Worm (Caenorhabditis elegans) whole organism, mixed stage, embryonic: ENCODE results near the gene Y39B6A.29.

Source experiments
- bed-3 ChIP-seq: fragments of 200-800 bp; sonication (Bioruptor generic); optimal IDR thresholded peaks from 3 replicates; lab custom pipeline; 2018; ENCODE audit warnings: mild to moderate bottlenecking, missing genetic modification characterization, moderate library complexity, missing compliant biosample characterization
- blmp-1 ChIP-seq: fragments of 150-350 bp; optimal IDR thresholded peaks from 2 replicates; lab custom pipeline; 2014; ENCODE audit warnings: missing biosample characterization, missing genetic modification characterization
- ceh-39 ChIP-seq: fragments of 150-350 bp; optimal IDR thresholded peaks from 2 replicates; lab custom pipeline; 2014; ENCODE audit warnings: missing biosample characterization, missing genetic modification characterization
- ceh-43 ChIP-seq: fragments of 200-800 bp; sonication (Bioruptor generic); optimal IDR thresholded peaks from 2 replicates; lab custom pipeline; 2018; ENCODE audit warnings: mild to moderate bottlenecking, missing genetic modification characterization, moderate library complexity, missing compliant biosample characterization
- ceh-83 ChIP-seq: fragments of 200-800 bp; sonication (Bioruptor generic); optimal IDR thresholded peaks from 2 replicates; lab custom pipeline; 2018; ENCODE audit warnings: mild to moderate bottlenecking, missing genetic modification characterization, missing compliant biosample characterization
- ces-1 ChIP-seq: fragments of 150-350 bp; optimal IDR thresholded peaks from 2 replicates; lab custom pipeline; 2014; ENCODE audit warnings: missing biosample characterization, missing genetic modification reagents, missing genetic modification characterization
- cnd-1 ChIP-seq: fragments of 200-800 bp; sonication (Bioruptor generic); optimal IDR thresholded peaks from 2 replicates; lab custom pipeline; 2018; ENCODE audit warnings: mild to moderate bottlenecking, missing genetic modification characterization, missing compliant biosample characterization
- drap-1 ChIP-seq: fragments of 200-800 bp; sonication (Bioruptor generic); optimal IDR thresholded peaks from 3 replicates; lab custom pipeline; 2018; ENCODE audit warnings: mild to moderate bottlenecking, missing genetic modification characterization, missing compliant biosample characterization
- elt-1 ChIP-seq: sonication (generic microtip); optimal IDR thresholded peaks from 2 replicates; lab custom pipeline; 2017; ENCODE audit warnings: missing genetic modification characterization, mild to moderate bottlenecking, missing compliant biosample characterization, antibody characterized with exemption, moderate library complexity, borderline replicate concordance; ENCODE audit not compliant: insufficient read depth
- elt-3 ChIP-seq: fragments of 150-350 bp; optimal IDR thresholded peaks from 2 replicates; lab custom pipeline; 2014; ENCODE audit warnings: missing biosample characterization, missing genetic modification characterization
- ham-2 ChIP-seq: fragments of 200-800 bp; sonication (Bioruptor generic); optimal IDR thresholded peaks from 2 replicates; lab custom pipeline; 2018; ENCODE audit warnings: mild to moderate bottlenecking, missing genetic modification characterization, missing compliant biosample characterization
- hlh-1 ChIP-seq: fragments of 150-350 bp; optimal IDR thresholded peaks from 2 replicates; lab custom pipeline; 2014; ENCODE audit warnings: missing biosample characterization, missing genetic modification reagents, missing genetic modification characterization
- lin-13 ChIP-seq: fragments of 150-350 bp; optimal IDR thresholded peaks from 2 replicates; lab custom pipeline; 2014; ENCODE audit warnings: missing biosample characterization, missing genetic modification characterization
- lin-32 ChIP-seq: fragments of 200-800 bp; sonication (Bioruptor generic); optimal IDR thresholded peaks from 2 replicates; lab custom pipeline; 2018; ENCODE audit warnings: mild to moderate bottlenecking, missing genetic modification characterization, missing compliant biosample characterization
- lsy-2 ChIP-seq: fragments of 150-350 bp; optimal IDR thresholded peaks from 2 replicates; lab custom pipeline; 2014; ENCODE audit warnings: missing biosample characterization, missing genetic modification characterization
- mep-1 ChIP-seq: fragments of 150-350 bp; optimal IDR thresholded peaks from 2 replicates; lab custom pipeline; 2017; ENCODE audit warnings: missing biosample characterization, missing genetic modification reagents, missing genetic modification characterization, inconsistent platforms
- nhr-12 ChIP-seq: fragments of 150-350 bp; optimal IDR thresholded peaks from 2 replicates; lab custom pipeline; 2014; ENCODE audit warnings: missing biosample characterization, missing genetic modification characterization
- nhr-2 ChIP-seq: fragments of 150-350 bp; optimal IDR thresholded peaks from 2 replicates; lab custom pipeline; 2014; ENCODE audit warnings: missing biosample characterization, missing genetic modification characterization
- nhr-28 ChIP-seq: fragments of 150-350 bp; optimal IDR thresholded peaks from 2 replicates; lab custom pipeline; 2014; ENCODE audit warnings: missing biosample characterization, missing genetic modification characterization
- nhr-76 ChIP-seq: sonication (generic microtip); optimal IDR thresholded peaks from 2 replicates; lab custom pipeline; 2017; ENCODE audit warnings: missing biosample characterization, missing genetic modification characterization
- pha-4 ChIP-seq: fragments of 150-350 bp; optimal IDR thresholded peaks from 2 replicates; lab custom pipeline; 2018; ENCODE audit warnings: missing biosample characterization, missing genetic modification reagents, missing genetic modification characterization
- sem-2 ChIP-seq: fragments of 200-800 bp; sonication (Bioruptor generic); optimal IDR thresholded peaks from 2 replicates; lab custom pipeline; 2018; ENCODE audit warnings: mild to moderate bottlenecking, missing genetic modification characterization, missing compliant biosample characterization
- snpc-4 ChIP-seq: fragments of 150-350 bp; optimal IDR thresholded peaks from 2 replicates; lab custom pipeline; 2014; ENCODE audit warnings: missing biosample characterization, missing genetic modification characterization
- sptf-1 ChIP-seq: sonication (generic microtip); optimal IDR thresholded peaks from 2 replicates; lab custom pipeline; 2017; ENCODE audit warnings: mild to moderate bottlenecking, missing genetic modification characterization, moderate library complexity, missing compliant biosample characterization
- tbx-8 ChIP-seq: fragments of 200-800 bp; sonication (Bioruptor generic); optimal IDR thresholded peaks from 2 replicates; lab custom pipeline; 2018; ENCODE audit warnings: mild to moderate bottlenecking, missing genetic modification characterization, moderate library complexity, missing compliant biosample characterization
- unc-39 ChIP-seq: fragments of 150-350 bp; optimal IDR thresholded peaks from 2 replicates; lab custom pipeline; 2014; ENCODE audit warnings: missing biosample characterization, missing genetic modification characterization
- unc-62 ChIP-seq: fragments of 150-350 bp; optimal IDR thresholded peaks from 2 replicates; lab custom pipeline; 2014; ENCODE audit warnings: missing biosample characterization, missing genetic modification reagents, missing genetic modification characterization
- zip-8 ChIP-seq: fragments of 150-350 bp; optimal IDR thresholded peaks from 2 replicates; lab custom pipeline; 2014; ENCODE audit warnings: missing biosample characterization, missing genetic modification characterization
- ztf-11 ChIP-seq: fragments of 150-350 bp; optimal IDR thresholded peaks from 2 replicates; lab custom pipeline; 2014; ENCODE audit warnings: missing biosample characterization, missing genetic modification characterization

Gene Y39B6A.29

DNA sequence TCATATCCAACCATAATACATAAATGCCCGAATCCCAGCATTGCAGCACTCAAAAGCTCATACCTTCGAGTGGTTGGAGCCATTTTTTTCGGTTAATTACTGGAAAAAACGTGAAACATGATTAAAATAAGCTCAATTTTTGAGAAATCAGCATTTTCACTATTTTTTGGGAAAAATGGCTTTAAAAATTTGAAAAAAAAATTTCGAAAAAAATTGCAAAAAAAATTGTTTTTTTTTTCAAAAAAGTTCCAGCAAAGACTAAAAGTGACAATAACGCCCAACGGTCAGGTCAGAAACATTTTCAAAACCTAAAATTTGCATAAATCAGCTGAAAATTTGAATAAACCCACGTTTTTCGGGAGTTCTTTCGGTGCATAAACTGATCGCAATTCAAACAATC lies at the start of gene Y39B6A.29:
Gene Y39B6A.29 (minus strand): TSS at position 101 of the 400 bp plus-strand sequence.
- TF ChIP-seq mep-1 (tag; lab: Kevin White, UChicago), result no peak
- no peak for TF ChIP-seq lsy-2 (tag; lab: Kevin White, UChicago)
- no peak for TF ChIP-seq elt-1 (tag; lab: Kevin White, UChicago)
- no peak for TF ChIP-seq ham-2 (GFP tag; lab: Kevin White, UChicago)

DNA sequence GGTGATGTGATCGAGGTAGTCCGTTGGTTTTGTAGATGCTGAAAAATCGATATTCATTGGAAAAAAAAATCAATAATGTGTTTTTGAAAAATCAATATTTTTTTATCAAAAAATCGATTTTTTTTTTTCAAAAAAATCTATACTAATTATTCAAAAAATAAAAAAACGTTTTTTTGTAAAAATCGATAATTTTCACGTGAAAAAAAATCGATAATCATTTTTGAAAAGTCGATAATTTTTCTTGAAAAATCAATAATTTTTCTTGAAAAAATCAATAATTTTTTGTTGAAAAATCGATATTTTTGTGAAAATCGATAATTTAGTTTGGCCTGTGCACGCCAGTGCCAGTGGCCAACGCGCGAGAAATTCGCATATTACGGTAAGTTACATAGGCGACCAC lies 48.6 kb upstream of the Y39B6A.29 start:
- TF ChIP-seq nhr-76 (tag; lab: Kevin White, UChicago) (no peak), lin-32 (no peak), zip-8 (tag; lab: Kevin White, UChicago) (no peak), ceh-43 (GFP tag; lab: Kevin White, UChicago) (no peak), snpc-4 (tag; lab: Kevin White, UChicago) (no peak), nhr-28 (no peak), drap-1 (GFP tag; lab: Kevin White, UChicago) (no peak)
- TF ChIP-seq, all 35 proteins: peak for 0

DNA sequence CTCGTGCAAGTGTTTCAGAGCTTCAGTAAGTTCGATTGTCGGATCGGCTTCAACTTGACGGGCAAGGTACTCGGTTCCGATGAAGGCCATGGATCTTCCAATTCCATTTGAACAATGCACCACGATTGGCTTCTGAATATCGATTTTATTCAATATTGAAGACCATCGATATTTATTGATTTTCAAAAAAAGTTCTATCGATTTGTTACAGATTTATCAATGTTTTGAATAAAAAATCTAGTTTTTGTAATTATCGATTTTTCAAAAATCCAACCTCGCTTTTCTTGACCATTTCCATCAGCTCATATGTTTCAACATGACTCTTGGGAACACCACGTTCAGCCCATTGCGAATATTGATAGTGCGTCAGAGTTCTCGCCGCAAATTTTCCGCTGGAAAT lies 44.3 kb upstream of the Y39B6A.29 start:
- no peak for TF ChIP-seq nhr-2
- TF ChIP-seq sptf-1 (tag; lab: Kevin White, UChicago), result no peak
- no peak for TF ChIP-seq unc-39 (tag; lab: Kevin White, UChicago)
- no peak for TF ChIP-seq hlh-1 (tag; lab: Kevin White, UChicago)
- TF ChIP-seq lin-32, result no peak
- TF ChIP-seq pha-4 (tag; lab: Kevin White, UChicago), result no peak
- TF ChIP-seq lin-13 (tag; lab: Kevin White, UChicago), result no peak
- no peak for TF ChIP-seq snpc-4 (tag; lab: Kevin White, UChicago)
- TF ChIP-seq tbx-8, result no peak
- TF ChIP-seq lsy-2 (tag; lab: Kevin White, UChicago), result no peak
- TF ChIP-seq, all 35 proteins: peak for 0

DNA sequence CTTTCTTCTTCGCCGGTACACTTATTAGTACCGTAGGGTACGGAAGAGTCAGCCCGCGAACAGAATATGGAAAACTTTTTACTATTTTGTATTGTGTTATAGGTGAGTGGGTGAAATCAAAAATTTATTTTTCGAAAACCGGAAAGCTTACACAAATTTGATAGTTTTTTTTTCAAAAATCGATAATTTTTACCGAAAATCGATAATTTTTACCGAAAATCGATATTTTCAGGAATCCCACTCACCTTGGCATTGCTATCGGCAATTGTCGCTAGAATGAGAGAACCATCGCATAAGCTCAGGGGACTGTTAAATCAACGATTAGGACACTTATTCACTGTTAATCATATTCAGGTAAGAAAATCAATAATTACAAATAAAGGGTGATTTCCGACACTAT lies 38.7 kb upstream of the Y39B6A.29 start:
- TF ChIP-seq ces-1 (GFP tag; lab: Kevin White, UChicago) (no peak), pha-4 (tag; lab: Kevin White, UChicago) (no peak), nhr-28 (no peak), unc-39 (tag; lab: Kevin White, UChicago) (no peak), nhr-12 (tag; lab: Kevin White, UChicago) (no peak), bed-3 (GFP tag; lab: Kevin White, UChicago) (no peak), ceh-39 (tag; lab: Kevin White, UChicago) (no peak), lin-13 (tag; lab: Kevin White, UChicago) (no peak), nhr-2 (no peak), ceh-83 (GFP tag; lab: Kevin White, UChicago) (no peak), ceh-43 (GFP tag; lab: Kevin White, UChicago) (no peak), elt-1 (tag; lab: Kevin White, UChicago) (no peak), mep-1 (tag; lab: Kevin White, UChicago) (no peak), blmp-1 (tag; lab: Kevin White, UChicago) (no peak), nhr-76 (tag; lab: Kevin White, UChicago) (no peak), cnd-1 (tag; lab: Kevin White, UChicago) (no peak), elt-3 (tag; lab: Kevin White, UChicago) (no peak)

DNA sequence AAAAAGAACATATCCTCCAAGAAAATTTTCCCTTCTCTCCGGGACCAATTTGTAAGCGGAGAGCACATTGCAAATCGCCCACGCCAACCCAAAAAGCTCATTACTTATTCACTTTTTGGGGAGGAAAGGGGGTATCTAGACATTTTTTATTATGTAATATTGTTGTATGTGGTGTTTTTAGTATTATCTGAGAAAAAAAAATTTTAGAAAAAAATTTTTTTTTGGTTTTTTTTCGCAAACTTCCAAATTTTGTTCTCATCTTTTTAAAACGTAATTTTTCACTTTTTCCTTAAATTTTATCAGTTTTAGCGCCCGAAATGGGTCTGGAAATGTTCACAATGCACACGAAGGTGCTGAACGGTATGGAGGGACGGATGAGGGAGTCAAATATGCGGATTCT lies 35.3 kb upstream of the Y39B6A.29 start, which contains the start of gene twk-46:
Gene twk-46 (plus strand): TSS at position 301 of the 400 bp plus-strand sequence.
- TF ChIP-seq blmp-1 (tag; lab: Kevin White, UChicago) (no peak), bed-3 (GFP tag; lab: Kevin White, UChicago) (no peak), nhr-28 (no peak), ceh-39 (tag; lab: Kevin White, UChicago) (no peak), ceh-43 (GFP tag; lab: Kevin White, UChicago) (no peak), sptf-1 (tag; lab: Kevin White, UChicago) (no peak), nhr-76 (tag; lab: Kevin White, UChicago) (no peak), elt-3 (tag; lab: Kevin White, UChicago) (no peak), unc-62 (GFP tag; lab: Kevin White, UChicago) (no peak), tbx-8 (no peak), lin-32 (no peak), nhr-2 (no peak), mep-1 (tag; lab: Kevin White, UChicago) (no peak)

DNA sequence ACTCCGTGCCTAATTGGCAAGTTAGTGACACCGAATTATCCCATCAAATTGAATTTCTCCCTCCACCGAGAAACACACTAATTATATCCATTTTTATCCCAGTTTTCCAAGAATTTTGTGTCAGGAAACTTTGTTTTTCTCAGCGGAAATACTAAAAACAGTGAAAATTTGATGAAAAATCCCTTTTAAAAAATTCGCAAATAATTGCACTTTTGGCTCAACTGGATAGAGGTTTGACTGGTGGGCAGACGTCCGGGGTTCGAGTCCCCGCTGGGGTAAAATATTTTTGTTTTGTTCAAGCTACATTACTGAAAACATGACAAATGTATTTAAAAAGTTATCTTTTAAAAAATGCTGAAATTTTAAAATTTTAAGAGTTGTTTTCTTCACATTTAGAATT lies 33.5 kb upstream of the Y39B6A.29 start:
- TF ChIP-seq sem-2 (GFP tag; lab: Kevin White, UChicago) (no peak), lin-32 (no peak), ces-1 (GFP tag; lab: Kevin White, UChicago) (peak; percentile 40), ztf-11 (tag; lab: Kevin White, UChicago) (no peak)
